Worm (Caenorhabditis elegans) whole organism, late embryonic: ENCODE data around the gene Y110A2AL.7.
A peak's percentile ranks its signal among the peaks of the same experiment; 100 is the strongest.

Source experiments
- C38D4.7 ChIP-seq: fragments of 200-800 bp; sonication (Bioruptor generic); optimal IDR thresholded peaks from 2 replicates; lab custom pipeline; 2018; ENCODE audit warnings: mild to moderate bottlenecking, missing genetic modification characterization, moderate library complexity, missing compliant biosample characterization
- F13H6.1 ChIP-seq: sonication (generic microtip); optimal IDR thresholded peaks from 2 replicates; lab custom pipeline; 2016; ENCODE audit warnings: missing genetic modification characterization, missing compliant biosample characterization
- T23F11.4 ChIP-seq: fragments of 200-800 bp; sonication (Bioruptor generic); optimal IDR thresholded peaks from 2 replicates; lab custom pipeline; 2018; ENCODE audit warnings: mild to moderate bottlenecking, missing genetic modification characterization, missing compliant biosample characterization
- ahr-1 ChIP-seq: sonication (generic microtip); optimal IDR thresholded peaks from 2 replicates; lab custom pipeline; 2016; ENCODE audit warnings: missing genetic modification characterization, missing compliant biosample characterization
- ama-1 ChIP-seq: fragments of 150-350 bp; optimal IDR thresholded peaks from 2 replicates; lab custom pipeline; 2014
- ceh-18 ChIP-seq: sonication (generic microtip); optimal IDR thresholded peaks from 2 replicates; lab custom pipeline; 2016; ENCODE audit warnings: missing genetic modification characterization, missing compliant biosample characterization
- ceh-19 ChIP-seq: fragments of 200-800 bp; sonication (Bioruptor generic); optimal IDR thresholded peaks from 2 replicates; lab custom pipeline; 2018; ENCODE audit warnings: mild to moderate bottlenecking, missing genetic modification characterization, missing compliant biosample characterization
- ceh-2 ChIP-seq: sonication (generic microtip); optimal IDR thresholded peaks from 2 replicates; lab custom pipeline; 2016; ENCODE audit warnings: missing genotype, missing genetic modification characterization, missing compliant biosample characterization
- ceh-24 ChIP-seq: sonication (generic microtip); optimal IDR thresholded peaks from 2 replicates; lab custom pipeline; 2016; ENCODE audit warnings: mild to moderate bottlenecking, missing genetic modification characterization, missing compliant biosample characterization
- ceh-30 ChIP-seq: fragments of 150-350 bp; optimal IDR thresholded peaks from 2 replicates; lab custom pipeline; 2014; ENCODE audit warnings: missing biosample characterization, missing genetic modification characterization
- ceh-31 ChIP-seq: sonication (generic microtip); optimal IDR thresholded peaks from 2 replicates; lab custom pipeline; 2016; ENCODE audit warnings: missing genetic modification characterization, missing compliant biosample characterization
- ceh-34 ChIP-seq: sonication (generic microtip); optimal IDR thresholded peaks from 2 replicates; lab custom pipeline; 2016; ENCODE audit warnings: mild to moderate bottlenecking, missing genetic modification characterization, missing compliant biosample characterization
- ceh-48 ChIP-seq: sonication (generic microtip); optimal IDR thresholded peaks from 2 replicates; lab custom pipeline; 2016; ENCODE audit warnings: missing genetic modification characterization, inconsistent platforms, missing compliant biosample characterization
- dmd-4 ChIP-seq: sonication (generic microtip); optimal IDR thresholded peaks from 2 replicates; lab custom pipeline; 2016; ENCODE audit warnings: borderline replicate concordance, missing genetic modification characterization, missing compliant biosample characterization
- elt-2 ChIP-seq: sonication (generic microtip); optimal IDR thresholded peaks from 2 replicates; lab custom pipeline; 2016; ENCODE audit warnings: missing genetic modification reagents, missing genetic modification characterization, missing compliant biosample characterization
- elt-4 ChIP-seq: sonication (generic microtip); optimal IDR thresholded peaks from 2 replicates; lab custom pipeline; 2016; ENCODE audit warnings: missing genetic modification characterization, missing compliant biosample characterization
- ets-4 ChIP-seq: sonication (generic microtip); optimal IDR thresholded peaks from 2 replicates; lab custom pipeline; 2016; ENCODE audit warnings: missing genetic modification characterization, missing compliant biosample characterization
- fax-1 ChIP-seq: sonication (generic microtip); optimal IDR thresholded peaks from 2 replicates; lab custom pipeline; 2016; ENCODE audit warnings: missing genotype, missing genetic modification characterization, missing compliant biosample characterization
- hlh-15 ChIP-seq: sonication (generic microtip); optimal IDR thresholded peaks from 2 replicates; lab custom pipeline; 2016; ENCODE audit warnings: missing genetic modification characterization, missing compliant biosample characterization
- hlh-30 ChIP-seq: sonication (generic microtip); optimal IDR thresholded peaks from 2 replicates; lab custom pipeline; 2017; ENCODE audit warnings: antibody characterized with exemption, missing genetic modification characterization, missing compliant biosample characterization; ENCODE audit not compliant: insufficient read depth
- hlh-6 ChIP-seq: sonication (generic microtip); optimal IDR thresholded peaks from 2 replicates; lab custom pipeline; 2016; ENCODE audit warnings: missing genotype, missing genetic modification characterization, missing compliant biosample characterization
- lim-6 ChIP-seq: sonication (generic microtip); optimal IDR thresholded peaks from 2 replicates; lab custom pipeline; 2016; ENCODE audit warnings: missing genetic modification characterization, missing compliant biosample characterization
- lin-11 ChIP-seq: fragments of 200-800 bp; sonication (Bioruptor generic); optimal IDR thresholded peaks from 2 replicates; lab custom pipeline; 2018; ENCODE audit warnings: mild to moderate bottlenecking, missing genetic modification characterization, missing compliant biosample characterization
- nhr-11 ChIP-seq: fragments of 150-350 bp; optimal IDR thresholded peaks from 2 replicates; lab custom pipeline; 2014; ENCODE audit warnings: missing biosample characterization, missing genetic modification characterization
- nhr-232 ChIP-seq: sonication (generic microtip); optimal IDR thresholded peaks from 2 replicates; lab custom pipeline; 2016; ENCODE audit warnings: missing genetic modification characterization, missing compliant biosample characterization
- pag-3 ChIP-seq: sonication (generic microtip); optimal IDR thresholded peaks from 2 replicates; lab custom pipeline; 2016; ENCODE audit warnings: missing compliant biosample characterization, missing genetic modification characterization, borderline replicate concordance
- pax-1 ChIP-seq: fragments of 150-350 bp; optimal IDR thresholded peaks from 2 replicates; lab custom pipeline; 2014; ENCODE audit warnings: missing biosample characterization, missing genetic modification characterization
- pqm-1 ChIP-seq: sonication (generic microtip); optimal IDR thresholded peaks from 2 replicates; lab custom pipeline; 2016; ENCODE audit warnings: missing genetic modification characterization, missing compliant biosample characterization
- sox-4 ChIP-seq: sonication (generic microtip); optimal IDR thresholded peaks from 2 replicates; lab custom pipeline; 2017; ENCODE audit warnings: mild to moderate bottlenecking, missing genetic modification characterization, inconsistent platforms, missing compliant biosample characterization
- tbx-2 ChIP-seq: sonication (generic microtip); optimal IDR thresholded peaks from 2 replicates; lab custom pipeline; 2016; ENCODE audit warnings: missing genetic modification characterization, missing compliant biosample characterization
- ttx-3 ChIP-seq: sonication (generic microtip); optimal IDR thresholded peaks from 2 replicates; lab custom pipeline; 2016; ENCODE audit warnings: missing genetic modification reagents, missing genetic modification characterization, missing compliant biosample characterization
- unc-3 ChIP-seq, 2 experiments: fragments of 200-800 bp in 1 of 2; sonication (Bioruptor generic) in 1 of 2; sonication (generic microtip) in 1 of 2; conservative IDR thresholded peaks in 1 of 2; optimal IDR thresholded peaks in 1 of 2; 2 replicates each; pipeline versions ENCODE4 v1.3.6 to Lab custom; 2016 to 2022; ENCODE audit warnings: missing compliant biosample characterization in 2 of 2, missing genetic modification characterization in 2 of 2, missing genetic modification reagents in 1 of 2
- unc-55 ChIP-seq: sonication (generic microtip); optimal IDR thresholded peaks from 2 replicates; lab custom pipeline; 2017; ENCODE audit warnings: missing biosample characterization, missing genetic modification reagents, missing genetic modification characterization
- zip-5 ChIP-seq: sonication (generic microtip); optimal IDR thresholded peaks from 2 replicates; lab custom pipeline; 2016; ENCODE audit warnings: missing genetic modification characterization, missing compliant biosample characterization
- ztf-16 ChIP-seq: sonication (generic microtip); optimal IDR thresholded peaks from 2 replicates; lab custom pipeline; 2017; ENCODE audit warnings: missing genetic modification characterization, missing compliant biosample characterization

The Y110A2AL.7 gene

DNA sequence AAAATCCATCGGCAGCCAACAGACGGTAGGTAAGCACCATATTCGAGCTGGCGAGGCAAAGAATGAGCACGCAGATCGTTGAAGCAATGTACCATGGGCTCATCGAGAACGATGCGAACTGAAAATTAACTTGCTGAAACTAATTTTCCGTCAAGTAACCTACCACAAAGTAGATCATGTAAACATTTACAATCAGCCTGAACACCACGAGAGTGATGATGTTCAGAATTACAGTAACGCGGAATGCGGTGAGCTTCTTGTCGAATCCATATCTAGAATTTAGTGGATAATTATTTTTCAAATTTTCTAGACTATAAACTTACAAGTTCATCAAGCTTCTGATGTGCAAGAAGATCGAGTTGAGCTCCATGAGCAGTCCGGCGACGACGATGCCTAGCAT, 13.5 kb downstream of the Y110A2AL.7 start:
- TF ChIP-seq unc-55 (GFP tag; lab: Kevin White, UChicago) (no peak), pag-3 (no peak), pax-1 (no peak), hlh-30 (tag; lab: Kevin White, UChicago) (no peak), ceh-2 (no peak), zip-5 (tag; lab: Kevin White, UChicago) (no peak), ceh-34 (no peak), C38D4.7 (GFP tag; lab: Kevin White, UChicago) (no peak), ceh-24 (no peak), elt-2 (no peak), tbx-2 (tag; lab: Kevin White, UChicago) (no peak), ama-1 (no peak), elt-4 (tag; lab: Kevin White, UChicago) (no peak), ztf-16 (no peak), ahr-1 (tag; lab: Kevin White, UChicago) (no peak)

ce11 chrII:2827859-2828403, 15.1 kb downstream of the Y110A2AL.7 start, which contains the start of gene K12H6.8:
TSS of gene K12H6.8 (plus strand) at chrII:2827896.
- TF ChIP-seq elt-4 (tag; lab: Kevin White, UChicago), result peak; percentile 91
- no peak for TF ChIP-seq hlh-15 (tag; lab: Kevin White, UChicago)
- TF ChIP-seq, all 69 proteins: peak for 1

- TF ChIP-seq dmd-4 (no peak), pax-1 (no peak), nhr-232 (tag; lab: Kevin White, UChicago) (no peak)
- TF ChIP-seq, all 69 proteins: peak for 0
These were observed 16.9 kb downstream of the Y110A2AL.7 start, which contains the start of gene K12H6.5 for ce11 chrII:2826073-2826472. TSS of gene K12H6.5 (minus strand) at chrII:2826173.

- no peak for TF ChIP-seq hlh-6
- no peak for TF ChIP-seq ceh-19 (GFP tag; lab: Kevin White, UChicago)
- no peak for TF ChIP-seq ztf-16
- TF ChIP-seq nhr-11 (tag; lab: Kevin White, UChicago), result no peak
- no peak for TF ChIP-seq pag-3
- no peak for TF ChIP-seq nhr-232 (tag; lab: Kevin White, UChicago)
- no peak for TF ChIP-seq unc-3 (GFP tag; conservative IDR thresholded peaks at IDR 0.05; lab: Robert Waterston, UW)
- no peak for TF ChIP-seq unc-3 (tag; optimal IDR thresholded peaks at IDR 0.05; lab: Kevin White, UChicago)
- no peak for TF ChIP-seq hlh-30 (tag; lab: Kevin White, UChicago)
- no peak for TF ChIP-seq ceh-48 (tag; lab: Kevin White, UChicago)
- no peak for TF ChIP-seq fax-1
- TF ChIP-seq ceh-30 (tag; lab: Kevin White, UChicago), result no peak
- TF ChIP-seq ceh-34, result no peak
- TF ChIP-seq ceh-18 (tag; lab: Kevin White, UChicago), result no peak
- TF ChIP-seq, all 69 proteins: peak for 0
These were observed 18.8 kb downstream of the Y110A2AL.7 start, which contains the start of the genes K12H6.4 and K12H6.9 for ce11 chrII:2824169-2824568. TSS of gene K12H6.4 (minus strand) at chrII:2824269. TSS of gene K12H6.9 (plus strand) at chrII:2824404.

DNA sequence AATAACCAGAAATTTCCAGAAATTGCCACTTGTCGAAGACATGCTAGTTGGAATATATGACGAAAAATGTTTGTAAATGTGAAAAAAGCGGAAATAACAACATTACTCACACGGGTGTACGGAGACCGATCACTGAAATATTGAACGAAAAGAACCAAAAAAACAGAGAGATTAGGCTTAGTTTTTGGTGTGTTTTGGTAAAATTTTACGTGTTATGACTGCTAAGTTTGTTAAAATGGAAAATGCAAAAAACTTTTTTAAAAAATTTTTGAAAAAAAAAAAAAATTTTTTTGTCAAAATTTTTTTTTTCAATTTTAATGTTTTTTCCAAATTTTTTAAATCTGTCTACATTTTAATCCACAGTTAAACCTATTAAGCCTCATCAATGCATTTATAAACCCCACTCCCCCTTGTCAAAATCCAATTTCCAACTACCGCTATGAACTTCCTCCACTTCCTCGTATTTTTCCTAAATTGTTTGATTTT, 20.5 kb downstream of the Y110A2AL.7 start, which contains the start of the genes fut-4 and K12H6.10:
Gene fut-4, minus strand, starts transcription at position 101 of the 486 bp plus-strand sequence.
Gene K12H6.10, plus strand, starts transcription at position 436 of the 486 bp plus-strand sequence.
- TF ChIP-seq F13H6.1 (tag; lab: Kevin White, UChicago) (no peak), pax-1 (no peak), lin-11 (no peak), pqm-1 (no peak), fax-1 (no peak), ceh-31 (tag; lab: Kevin White, UChicago) (no peak), sox-4 (no peak), hlh-15 (tag; lab: Kevin White, UChicago) (no peak), ttx-3 (tag; lab: Kevin White, UChicago) (no peak), unc-55 (GFP tag; lab: Kevin White, UChicago) (no peak), lim-6 (tag; lab: Kevin White, UChicago) (no peak), ets-4 (tag; lab: Kevin White, UChicago) (no peak), T23F11.4 (GFP tag; lab: Kevin White, UChicago) (no peak)
